Worm (Caenorhabditis elegans) whole organism, midembryonic: Measurements from ENCODE around the gene pgp-7.

Experiments
- T22C8.4 ChIP-seq: fragments of 200-800 bp; sonication (Bioruptor generic); IDR thresholded peaks from 2 replicates; pipeline ENCODE4 v1.3.6; 2022; ENCODE audit warnings: missing genetic modification characterization, missing compliant biosample characterization
- cog-1 ChIP-seq: sonication (generic microtip); optimal IDR thresholded peaks from 2 replicates; lab custom pipeline; 2016; ENCODE audit warnings: missing genetic modification characterization, missing compliant biosample characterization
- flt-1 ChIP-seq: fragments of 200-800 bp; sonication (Bioruptor generic); IDR thresholded peaks from 2 replicates; pipeline ENCODE4 v1.3.6; 2022; ENCODE audit warnings: missing genetic modification characterization, missing compliant biosample characterization
- klf-2 ChIP-seq: fragments of 200-800 bp; sonication (Bioruptor generic); conservative IDR thresholded peaks from 2 replicates; pipeline ENCODE4 v1.3.6; 2022; ENCODE audit warnings: missing genetic modification reagents, missing genetic modification characterization, missing compliant biosample characterization
- med-1 ChIP-seq: sonication (generic microtip); optimal IDR thresholded peaks from 2 replicates; lab custom pipeline; 2017; ENCODE audit warnings: missing genetic modification characterization, mild to moderate bottlenecking, missing compliant biosample characterization, antibody characterized with exemption, missing genetic modification reagents; ENCODE audit not compliant: insufficient read depth
- ref-1 ChIP-seq: fragments of 200-800 bp; sonication (Bioruptor generic); conservative IDR thresholded peaks from 2 replicates; pipeline ENCODE4 v1.3.6; 2022; ENCODE audit warnings: missing genetic modification reagents, missing genetic modification characterization, missing compliant biosample characterization
- tab-1 ChIP-seq: fragments of 200-800 bp; sonication (Bioruptor generic); IDR thresholded peaks from 2 replicates; pipeline ENCODE4 v1.3.6; 2022; ENCODE audit warnings: missing genetic modification characterization, missing compliant biosample characterization
- ztf-23 ChIP-seq: fragments of 200-800 bp; sonication (Bioruptor generic); IDR thresholded peaks from 2 replicates; pipeline ENCODE4 v1.3.6; 2022; ENCODE audit warnings: missing genetic modification reagents, missing genetic modification characterization, missing compliant biosample characterization
- ztf-29 ChIP-seq: fragments of 200-800 bp; sonication (Bioruptor generic); IDR thresholded peaks from 2 replicates; pipeline ENCODE4 v1.3.6; 2022; ENCODE audit warnings: missing genetic modification reagents, missing genetic modification characterization, missing compliant biosample characterization

The pgp-7 gene

ce11 chrX:10859211-10859610 lies 10.8 kb downstream of the pgp-7 start, which contains the start of gene pgp-5:
Gene pgp-5 (minus strand): TSS chrX:10859297.
- no peak for TF ChIP-seq flt-1 (GFP tag; lab: Robert Waterston, UW)
- TF ChIP-seq med-1: no peak
- no peak for TF ChIP-seq tab-1 (GFP tag; lab: Robert Waterston, UW)
- no peak for TF ChIP-seq klf-2 (GFP tag; lab: Robert Waterston, UW)
- TF ChIP-seq ref-1: no peak
- no peak for TF ChIP-seq cog-1 (tag; lab: Kevin White, UChicago)
- no peak for TF ChIP-seq ztf-29 (GFP tag; lab: Robert Waterston, UW)
- TF ChIP-seq ztf-23 (GFP tag; lab: Robert Waterston, UW): no peak
- no peak for TF ChIP-seq T22C8.4 (GFP tag; lab: Robert Waterston, UW)

- TF ChIP-seq T22C8.4 (GFP tag; lab: Robert Waterston, UW): no peak
- TF ChIP-seq cog-1 (tag; lab: Kevin White, UChicago): no peak
- TF ChIP-seq tab-1 (GFP tag; lab: Robert Waterston, UW): no peak
- TF ChIP-seq ztf-23 (GFP tag; lab: Robert Waterston, UW): no peak
- no peak for TF ChIP-seq flt-1 (GFP tag; lab: Robert Waterston, UW)
- TF ChIP-seq ref-1: no peak
Observed at ce11 chrX:10853271-10853670, 16.8 kb downstream of the pgp-7 start.

ce11 chrX:10851735-10852134 lies 18.3 kb downstream of the pgp-7 start:
- no peak for TF ChIP-seq cog-1 (tag; lab: Kevin White, UChicago)
- no peak for TF ChIP-seq flt-1 (GFP tag; lab: Robert Waterston, UW)
- no peak for TF ChIP-seq ref-1
- TF ChIP-seq ztf-29 (GFP tag; lab: Robert Waterston, UW): no peak
- TF ChIP-seq med-1: no peak
- TF ChIP-seq klf-2 (GFP tag; lab: Robert Waterston, UW): no peak
- TF ChIP-seq ztf-23 (GFP tag; lab: Robert Waterston, UW): no peak
- no peak for TF ChIP-seq tab-1 (GFP tag; lab: Robert Waterston, UW)
- no peak for TF ChIP-seq T22C8.4 (GFP tag; lab: Robert Waterston, UW)

ce11 chrX:10851202-10851601 lies 18.8 kb downstream of the pgp-7 start:
- TF ChIP-seq ztf-29 (GFP tag; lab: Robert Waterston, UW) (no peak), klf-2 (GFP tag; lab: Robert Waterston, UW) (no peak), ztf-23 (GFP tag; lab: Robert Waterston, UW) (no peak), med-1 (no peak), T22C8.4 (GFP tag; lab: Robert Waterston, UW) (no peak), cog-1 (tag; lab: Kevin White, UChicago) (no peak)

ce11 chrX:10846898-10847297 lies 23.1 kb downstream of the pgp-7 start:
- TF ChIP-seq flt-1 (GFP tag; lab: Robert Waterston, UW): no peak
- no peak for TF ChIP-seq cog-1 (tag; lab: Kevin White, UChicago)
- no peak for TF ChIP-seq tab-1 (GFP tag; lab: Robert Waterston, UW)
- TF ChIP-seq med-1: no peak
- TF ChIP-seq ztf-29 (GFP tag; lab: Robert Waterston, UW): no peak
- no peak for TF ChIP-seq klf-2 (GFP tag; lab: Robert Waterston, UW)
- TF ChIP-seq ref-1: no peak
- TF ChIP-seq ztf-23 (GFP tag; lab: Robert Waterston, UW): no peak
- no peak for TF ChIP-seq T22C8.4 (GFP tag; lab: Robert Waterston, UW)

ce11 chrX:10844602-10845354 lies 25.3 kb downstream of the pgp-7 start, which contains the start of gene C05A9.2:
Gene C05A9.2 (minus strand): TSS chrX:10844674.
- no peak for TF ChIP-seq klf-2 (GFP tag; lab: Robert Waterston, UW)
- TF ChIP-seq ztf-23 (GFP tag; lab: Robert Waterston, UW): 0 out of 2 replicates have a peak, but pooled peaks have one; percentile 18

- TF ChIP-seq T22C8.4 (GFP tag; lab: Robert Waterston, UW): no peak
- TF ChIP-seq med-1: no peak
- TF ChIP-seq klf-2 (GFP tag; lab: Robert Waterston, UW): no peak
- no peak for TF ChIP-seq cog-1 (tag; lab: Kevin White, UChicago)
- TF ChIP-seq flt-1 (GFP tag; lab: Robert Waterston, UW): no peak
- TF ChIP-seq tab-1 (GFP tag; lab: Robert Waterston, UW): no peak
- no peak for TF ChIP-seq ztf-29 (GFP tag; lab: Robert Waterston, UW)
- TF ChIP-seq ref-1: no peak
- TF ChIP-seq ztf-23 (GFP tag; lab: Robert Waterston, UW): no peak
Observed at ce11 chrX:10844137-10844536, 25.9 kb downstream of the pgp-7 start.

ce11 chrX:10838550-10838949 lies 31.5 kb downstream of the pgp-7 start, which contains the start of gene plc-1:
Gene plc-1 (minus strand): TSS chrX:10838650.
- TF ChIP-seq cog-1 (tag; lab: Kevin White, UChicago) (no peak), ref-1 (no peak), ztf-23 (GFP tag; lab: Robert Waterston, UW) (no peak), flt-1 (GFP tag; lab: Robert Waterston, UW) (no peak), klf-2 (GFP tag; lab: Robert Waterston, UW) (no peak), ztf-29 (GFP tag; lab: Robert Waterston, UW) (no peak), tab-1 (GFP tag; lab: Robert Waterston, UW) (no peak), med-1 (no peak), T22C8.4 (GFP tag; lab: Robert Waterston, UW) (no peak)

- no peak for TF ChIP-seq flt-1 (GFP tag; lab: Robert Waterston, UW)
- TF ChIP-seq tab-1 (GFP tag; lab: Robert Waterston, UW): no peak
- TF ChIP-seq ref-1: no peak
- no peak for TF ChIP-seq cog-1 (tag; lab: Kevin White, UChicago)
- TF ChIP-seq ztf-23 (GFP tag; lab: Robert Waterston, UW): no peak
- no peak for TF ChIP-seq T22C8.4 (GFP tag; lab: Robert Waterston, UW)
- no peak for TF ChIP-seq ztf-29 (GFP tag; lab: Robert Waterston, UW)
- TF ChIP-seq klf-2 (GFP tag; lab: Robert Waterston, UW): no peak
- no peak for TF ChIP-seq med-1
Observed at ce11 chrX:10837609-10838008, 32.4 kb downstream of the pgp-7 start.
